Worm (Caenorhabditis elegans) whole organism, L4 larva: Measurements from ENCODE around the gene B0563.8.
A peak's percentile ranks its signal among the peaks of the same experiment; 100 is the strongest.

Experiments
- F26F4.8 ChIP-seq: fragments of 200-800 bp; sonication (Bioruptor generic); conservative IDR thresholded peaks from 2 replicates; pipeline ENCODE4 v1.3.6; 2022; ENCODE audit warnings: missing genetic modification characterization, missing compliant biosample characterization
- F37D6.2 ChIP-seq: sonication (generic microtip); optimal IDR thresholded peaks from 2 replicates; lab custom pipeline; 2016; ENCODE audit warnings: mild to moderate bottlenecking, missing genetic modification characterization, missing compliant biosample characterization
- F49E8.2 ChIP-seq: sonication (generic microtip); optimal IDR thresholded peaks from 2 replicates; lab custom pipeline; 2016; ENCODE audit warnings: missing compliant biosample characterization, mild to moderate bottlenecking, missing genetic modification characterization, borderline replicate concordance
- Y5F2A.4 ChIP-seq: fragments of 200-800 bp; sonication (Bioruptor generic); optimal IDR thresholded peaks from 2 replicates; lab custom pipeline; 2018; ENCODE audit warnings: mild to moderate bottlenecking, missing genetic modification characterization, missing compliant biosample characterization
- Y75B8A.6 ChIP-seq: fragments of 200-800 bp; sonication (Bioruptor generic); IDR thresholded peaks from 2 replicates; pipeline ENCODE4 v1.3.6; 2022; ENCODE audit warnings: missing genetic modification reagents, missing genetic modification characterization, missing compliant biosample characterization
- aha-1 ChIP-seq: fragments of 150-350 bp; peaks from one replicate; lab custom pipeline; 2014; ENCODE audit warnings: missing biosample characterization, missing genetic modification characterization
- ama-1 ChIP-seq: fragments of 150-350 bp; optimal IDR thresholded peaks from 2 replicates; lab custom pipeline; 2014; ENCODE audit warnings: inconsistent platforms, mixed read lengths
- ceh-20 ChIP-seq: fragments of 200-800 bp; sonication (Bioruptor generic); IDR thresholded peaks from 2 replicates; pipeline ENCODE4 v1.3.6; 2022; ENCODE audit warnings: missing genetic modification reagents, missing genetic modification characterization, missing compliant biosample characterization
- ceh-28 ChIP-seq: fragments of 150-350 bp; optimal IDR thresholded peaks from 2 replicates; lab custom pipeline; 2014; ENCODE audit warnings: missing biosample characterization, missing genetic modification reagents, missing genetic modification characterization
- ceh-32 ChIP-seq: sonication (generic microtip); optimal IDR thresholded peaks from 2 replicates; lab custom pipeline; 2016; ENCODE audit warnings: mild to moderate bottlenecking, missing genetic modification characterization, missing compliant biosample characterization; ENCODE audit not compliant: poor library complexity
- ces-1 ChIP-seq: fragments of 150-350 bp; sonication (generic microtip); optimal IDR thresholded peaks from 4 replicates; lab custom pipeline; 2014; ENCODE audit warnings: missing biosample characterization, missing genetic modification reagents, missing genetic modification characterization
- cey-2 ChIP-seq: sonication (generic microtip); optimal IDR thresholded peaks from 3 replicates; lab custom pipeline; 2017; ENCODE audit warnings: missing genetic modification characterization, mild to moderate bottlenecking, missing compliant biosample characterization, antibody characterized with exemption, borderline replicate concordance; ENCODE audit not compliant: insufficient read depth
- ctbp-1 ChIP-seq: fragments of 200-800 bp; sonication (Bioruptor generic); IDR thresholded peaks from 2 replicates; pipeline ENCODE4 v1.3.6; 2022; ENCODE audit warnings: missing genetic modification reagents, missing genetic modification characterization, missing compliant biosample characterization
- daf-16 ChIP-seq, 3 experiments: sonication (generic microtip); optimal IDR thresholded peaks; 2 replicates each; lab custom pipeline; 2016 to 2017; ENCODE audit warnings: missing genetic modification characterization in 3 of 3, missing genetic modification reagents in 3 of 3, mild to moderate bottlenecking in 2 of 3, missing compliant biosample characterization in 2 of 3, missing biosample characterization in 1 of 3, moderate library complexity in 1 of 3
- dpl-1 ChIP-seq: fragments of 150-350 bp; optimal IDR thresholded peaks from 2 replicates; lab custom pipeline; 2014; ENCODE audit warnings: missing biosample characterization, missing genetic modification reagents, missing genetic modification characterization
- fos-1 ChIP-seq: fragments of 150-350 bp; optimal IDR thresholded peaks from 2 replicates; lab custom pipeline; 2014; ENCODE audit warnings: missing biosample characterization, missing genetic modification characterization
- hlh-11 ChIP-seq: fragments of 200-800 bp; sonication (Bioruptor generic); optimal IDR thresholded peaks from 2 replicates; lab custom pipeline; 2018; ENCODE audit warnings: mild to moderate bottlenecking, missing genetic modification characterization, missing compliant biosample characterization
- hlh-30 ChIP-seq: sonication (generic microtip); optimal IDR thresholded peaks from 2 replicates; lab custom pipeline; 2017; ENCODE audit warnings: antibody characterized with exemption, mild to moderate bottlenecking, missing genetic modification characterization, missing compliant biosample characterization; ENCODE audit not compliant: insufficient read depth
- hmg-1.1 ChIP-seq: fragments of 200-800 bp; sonication (Bioruptor generic); IDR thresholded peaks from 2 replicates; pipeline ENCODE4 v1.3.6; 2022; ENCODE audit warnings: missing genetic modification reagents, missing genetic modification characterization, missing compliant biosample characterization
- lin-1 ChIP-seq: fragments of 200-800 bp; sonication (Bioruptor generic); IDR thresholded peaks from 2 replicates; pipeline ENCODE4 v1.3.6; 2022; ENCODE audit warnings: missing genetic modification reagents, missing genetic modification characterization, missing compliant biosample characterization
- lin-15B ChIP-seq: fragments of 150-350 bp; sonication (generic microtip); optimal IDR thresholded peaks from 3 replicates; lab custom pipeline; 2014; ENCODE audit warnings: missing biosample characterization, missing genetic modification characterization
- lin-38 ChIP-seq: fragments of 200-800 bp; sonication (Bioruptor generic); IDR thresholded peaks from 2 replicates; pipeline ENCODE4 v1.3.6; 2022; ENCODE audit warnings: missing genetic modification reagents, missing genetic modification characterization, missing compliant biosample characterization
- lin-39 ChIP-seq: fragments of 150-350 bp; optimal IDR thresholded peaks from 2 replicates; lab custom pipeline; 2014; ENCODE audit warnings: missing biosample characterization, missing genetic modification reagents, missing genetic modification characterization
- mxl-2 ChIP-seq: fragments of 200-800 bp; sonication (Bioruptor generic); conservative IDR thresholded peaks from 2 replicates; pipeline ENCODE4 v1.3.6; 2022; ENCODE audit warnings: missing genetic modification reagents, missing genetic modification characterization, missing compliant biosample characterization
- mxl-3 ChIP-seq: fragments of 200-800 bp; sonication (Bioruptor generic); optimal IDR thresholded peaks from 2 replicates; lab custom pipeline; 2018; ENCODE audit warnings: mild to moderate bottlenecking, missing genetic modification characterization, missing compliant biosample characterization
- nhr-10 ChIP-seq: fragments of 150-350 bp; optimal IDR thresholded peaks from 2 replicates; lab custom pipeline; 2014; ENCODE audit warnings: missing biosample characterization, missing genetic modification characterization
- nhr-11 ChIP-seq: fragments of 150-350 bp; optimal IDR thresholded peaks from 2 replicates; lab custom pipeline; 2014; ENCODE audit warnings: missing biosample characterization, missing genetic modification characterization
- nhr-111 ChIP-seq: fragments of 200-800 bp; sonication (Bioruptor generic); optimal IDR thresholded peaks from 2 replicates; lab custom pipeline; 2018; ENCODE audit warnings: mild to moderate bottlenecking, missing genetic modification characterization, missing compliant biosample characterization
- nhr-28 ChIP-seq: fragments of 150-350 bp; optimal IDR thresholded peaks from 2 replicates; lab custom pipeline; 2014; ENCODE audit warnings: missing biosample characterization, missing genetic modification characterization
- nhr-6 ChIP-seq: fragments of 150-350 bp; optimal IDR thresholded peaks from 2 replicates; lab custom pipeline; 2014; ENCODE audit warnings: missing biosample characterization, missing genetic modification characterization
- nhr-77 ChIP-seq: fragments of 150-350 bp; optimal IDR thresholded peaks from 2 replicates; lab custom pipeline; 2014; ENCODE audit warnings: missing biosample characterization, missing genetic modification characterization
- pha-4 ChIP-seq, 2 experiments: fragments of 150-350 bp in 1 of 2; fragments of 200-800 bp in 1 of 2; sonication (Bioruptor generic) in 1 of 2; IDR thresholded peaks in 1 of 2; optimal IDR thresholded peaks in 1 of 2; 2 replicates each; pipeline versions ENCODE4 v1.3.6 to Lab custom; 2014 to 2022; ENCODE audit warnings: missing genetic modification characterization in 2 of 2, missing genetic modification reagents in 2 of 2, missing biosample characterization in 1 of 2, missing compliant biosample characterization in 1 of 2
- php-3 ChIP-seq: fragments of 200-800 bp; sonication (Bioruptor generic); IDR thresholded peaks from 2 replicates; pipeline ENCODE4 v1.3.6; 2022; ENCODE audit warnings: missing genetic modification reagents, missing genetic modification characterization, missing compliant biosample characterization
- pqm-1 ChIP-seq: sonication (generic microtip); optimal IDR thresholded peaks from 2 replicates; lab custom pipeline; 2017; ENCODE audit warnings: missing biosample characterization, missing genetic modification characterization
- sdz-12 ChIP-seq: fragments of 200-800 bp; sonication (Bioruptor generic); optimal IDR thresholded peaks from 2 replicates; lab custom pipeline; 2018; ENCODE audit warnings: mild to moderate bottlenecking, missing genetic modification characterization, missing compliant biosample characterization
- snpc-4 ChIP-seq: fragments of 150-350 bp; optimal IDR thresholded peaks from 2 replicates; lab custom pipeline; 2014; ENCODE audit warnings: missing biosample characterization, missing genetic modification characterization
- unc-130 ChIP-seq: sonication (generic microtip); optimal IDR thresholded peaks from 2 replicates; lab custom pipeline; 2016; ENCODE audit warnings: missing genetic modification reagents, missing genetic modification characterization, missing compliant biosample characterization
- unc-39 ChIP-seq: sonication (generic microtip); optimal IDR thresholded peaks from 2 replicates; lab custom pipeline; 2017; ENCODE audit warnings: missing biosample characterization, missing genetic modification characterization
- unc-62 ChIP-seq, 3 experiments: fragments of 150-350 bp in 1 of 3; sonication (generic microtip); optimal IDR thresholded peaks in 2 of 3; peaks in 1 of 3; 1 replicate in 1 of 3; 2 replicates in 2 of 3; lab custom pipeline; 2014 to 2017; ENCODE audit warnings: missing biosample characterization in 3 of 3, missing genetic modification characterization in 3 of 3, missing genetic modification reagents in 3 of 3, missing genotype in 1 of 3
- zag-1 ChIP-seq: fragments of 150-350 bp; optimal IDR thresholded peaks from 2 replicates; lab custom pipeline; 2014; ENCODE audit warnings: missing biosample characterization, missing genetic modification characterization
- zip-11 ChIP-seq: fragments of 200-800 bp; sonication (Bioruptor generic); IDR thresholded peaks from 2 replicates; pipeline ENCODE4 v1.3.6; 2022; ENCODE audit warnings: missing genetic modification characterization, missing compliant biosample characterization
- zip-2 ChIP-seq: fragments of 150-350 bp; optimal IDR thresholded peaks from 2 replicates; lab custom pipeline; 2014; ENCODE audit warnings: missing biosample characterization, missing genetic modification characterization

B0563.8 gene

DNA sequence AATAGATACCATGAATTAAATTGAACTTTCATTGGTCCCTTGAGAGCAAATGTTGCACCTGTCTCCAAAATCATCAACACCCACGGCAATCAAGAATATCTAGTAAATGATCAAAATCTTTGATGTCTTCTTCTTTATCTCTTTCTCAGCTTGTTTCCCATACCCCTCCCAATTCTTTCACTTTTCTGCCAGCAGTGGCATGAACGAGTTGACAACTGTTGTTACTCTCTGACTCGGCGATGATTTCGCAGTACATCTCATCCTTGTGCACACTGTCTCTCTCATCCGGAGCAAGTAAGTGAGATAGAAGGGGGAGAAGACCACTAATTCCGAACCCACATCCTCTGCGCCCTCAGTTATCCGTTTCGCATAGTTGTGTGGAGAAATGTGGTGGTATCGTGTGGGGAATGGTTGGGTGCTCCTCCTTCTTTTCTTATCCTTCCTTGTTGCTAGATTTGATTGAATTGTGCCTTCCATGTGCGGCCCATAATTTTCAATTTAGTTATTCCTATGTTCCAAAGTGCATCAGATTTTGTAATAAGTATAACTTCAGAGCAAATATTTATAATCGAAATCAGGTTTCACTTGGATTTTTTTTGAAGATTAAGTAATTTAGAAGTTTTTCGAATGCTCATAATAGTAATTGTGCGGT, 12.9 kb downstream of the B0563.8 start:
- peak; percentile 81 for TF ChIP-seq aha-1 (tag; lab: Kevin White, UChicago)
- TF ChIP-seq nhr-11 (tag; lab: Kevin White, UChicago), result peak; percentile 49
- TF ChIP-seq daf-16 (GFP tag; optimal IDR thresholded peaks at IDR 0.05; lab: Kevin White, UChicago), result peak in 1 of 2 experiments; percentile 46
- no peak for TF ChIP-seq daf-16 (tag; optimal IDR thresholded peaks at IDR 0.05; lab: Kevin White, UChicago)
- TF ChIP-seq dpl-1 (GFP tag; lab: Kevin White, UChicago), result no peak
- TF ChIP-seq unc-62 (GFP tag; optimal IDR thresholded peaks at IDR 0.05 in 1 of 2; lab: Kevin White, UChicago), result peak in 1 of 2 experiments; percentile 91
- no peak for TF ChIP-seq unc-62 (tag; optimal IDR thresholded peaks at IDR 0.05; lab: Kevin White, UChicago)

DNA sequence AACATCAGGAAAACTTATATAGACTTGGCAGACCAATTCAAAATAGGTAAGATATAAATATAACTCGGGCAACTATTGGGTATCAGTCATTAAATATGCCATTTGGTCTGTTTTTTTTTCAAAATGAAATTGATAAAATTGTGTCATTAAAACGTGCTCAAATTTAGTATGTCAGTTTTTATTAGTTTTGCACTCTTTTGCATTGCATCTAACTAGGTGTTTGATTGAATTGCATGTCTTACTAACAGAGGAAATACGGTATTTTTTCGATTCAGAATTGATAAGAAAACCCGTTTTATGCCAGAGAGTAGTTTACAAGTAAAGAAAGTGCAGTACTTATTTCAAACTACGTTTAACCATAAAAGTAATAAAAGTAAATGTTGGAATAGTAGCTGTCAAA, 18.6 kb downstream of the B0563.8 start:
- TF ChIP-seq pqm-1 (tag; lab: Kevin White, UChicago) (peak; percentile 64), zag-1 (no peak), nhr-28 (tag; lab: Kevin White, UChicago) (peak; percentile 66), nhr-77 (tag; lab: Kevin White, UChicago) (peak; percentile 3), ama-1 (no peak), php-3 (GFP tag; lab: Robert Waterston, UW) (peak; percentile 95), hmg-1.1 (GFP tag; lab: Robert Waterston, UW) (no peak), hlh-11 (peak; percentile 14)

DNA sequence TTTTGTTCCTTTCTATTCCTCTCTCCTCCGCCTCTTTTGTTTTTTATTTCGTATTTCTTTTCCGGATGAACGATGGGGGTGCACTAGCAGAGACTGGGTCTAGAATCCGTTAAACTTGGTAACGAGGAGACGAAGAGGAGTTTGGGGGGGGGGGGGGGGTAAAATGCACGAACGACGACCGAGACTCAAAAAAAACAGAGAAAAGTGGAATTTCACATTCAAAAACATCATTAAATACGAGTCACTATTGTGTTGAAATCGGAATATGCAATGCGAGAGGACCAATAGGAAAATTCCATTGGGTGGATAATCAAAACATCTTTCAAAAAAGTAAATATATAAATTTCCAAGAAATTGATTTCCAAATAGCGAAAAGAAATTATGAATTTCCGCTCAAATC, 20.1 kb downstream of the B0563.8 start, which contains the start of gene B0563.7:
TSS of gene B0563.7 (minus strand) at position 101 of the 400 bp plus-strand sequence.
- TF ChIP-seq fos-1 (tag; lab: Kevin White, UChicago) (no peak), F26F4.8 (GFP tag; lab: Robert Waterston, UW) (no peak), nhr-111 (no peak), lin-38 (GFP tag; lab: Robert Waterston, UW) (no peak), lin-1 (GFP tag; lab: Robert Waterston, UW) (no peak), ces-1 (GFP tag; lab: Kevin White, UChicago) (no peak), cey-2 (no peak), ceh-20 (GFP tag; lab: Robert Waterston, UW) (no peak), hlh-30 (tag; lab: Kevin White, UChicago) (no peak), pha-4 (GFP tag; IDR thresholded peaks at IDR 0.05; lab: Robert Waterston, UW) (no peak), pha-4 (tag; optimal IDR thresholded peaks at IDR 0.05; lab: Kevin White, UChicago) (no peak), nhr-11 (tag; lab: Kevin White, UChicago) (no peak), lin-39 (tag; lab: Kevin White, UChicago) (no peak), lin-15B (tag; lab: Kevin White, UChicago) (no peak)

DNA sequence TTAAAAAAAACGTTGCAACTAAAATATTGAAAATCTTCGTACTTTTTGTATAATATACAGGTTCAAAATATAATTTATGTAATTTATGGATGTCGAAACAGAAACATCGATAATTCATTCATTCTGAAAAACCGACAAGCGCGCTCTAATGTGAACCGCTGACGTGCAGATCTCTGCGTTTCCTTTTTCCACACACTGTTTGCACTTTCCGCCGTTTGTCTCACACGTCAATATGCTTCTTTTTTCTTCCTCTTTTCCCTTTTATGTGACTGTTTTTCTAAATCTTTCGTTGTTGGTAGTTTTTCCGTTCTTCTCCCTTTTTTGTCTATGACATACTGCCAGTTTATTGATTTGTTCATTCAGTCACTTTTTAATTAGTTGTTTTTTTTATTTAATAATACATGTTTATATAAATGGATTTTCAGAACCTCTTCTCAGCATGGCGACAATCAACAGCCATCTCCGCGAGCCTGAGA, 24.0 kb downstream of the B0563.8 start, which contains the start of gene tmbi-4:
TSS of gene tmbi-4 (plus strand) at position 426 of the 476 bp plus-strand sequence.
- TF ChIP-seq lin-39 (tag; lab: Kevin White, UChicago) (no peak), zip-11 (GFP tag; lab: Robert Waterston, UW) (no peak), unc-39 (tag; lab: Kevin White, UChicago) (no peak), F26F4.8 (GFP tag; lab: Robert Waterston, UW) (no peak), F37D6.2 (tag; lab: Kevin White, UChicago) (no peak), fos-1 (tag; lab: Kevin White, UChicago) (no peak), aha-1 (tag; lab: Kevin White, UChicago) (peak; percentile 51), ceh-28 (tag; lab: Kevin White, UChicago) (no peak), nhr-10 (tag; lab: Kevin White, UChicago) (no peak), ceh-32 (no peak), Y75B8A.6 (GFP tag; lab: Robert Waterston, UW) (no peak), zag-1 (no peak), daf-16 (GFP tag; optimal IDR thresholded peaks at IDR 0.05; lab: Kevin White, UChicago) (no peak), daf-16 (tag; optimal IDR thresholded peaks at IDR 0.05; lab: Kevin White, UChicago) (peak; percentile 90), unc-130 (GFP tag; lab: Kevin White, UChicago) (no peak), sdz-12 (GFP tag; lab: Kevin White, UChicago) (no peak), hmg-1.1 (GFP tag; lab: Robert Waterston, UW) (peak; percentile 44), ceh-20 (GFP tag; lab: Robert Waterston, UW) (peak; percentile 36; the same call in 1 of the 2 replicates), F49E8.2 (tag; lab: Kevin White, UChicago) (no peak), ctbp-1 (GFP tag; lab: Robert Waterston, UW) (no peak), mxl-3 (GFP tag; lab: Kevin White, UChicago) (peak; percentile 33), pqm-1 (tag; lab: Kevin White, UChicago) (no peak), zip-2 (tag; lab: Kevin White, UChicago) (no peak), snpc-4 (tag; lab: Kevin White, UChicago) (no peak), mxl-2 (GFP tag; lab: Robert Waterston, UW) (no peak), lin-15B (tag; lab: Kevin White, UChicago) (no peak), Y5F2A.4 (GFP tag; lab: Kevin White, UChicago) (no peak), nhr-11 (tag; lab: Kevin White, UChicago) (peak; percentile 51), nhr-6 (tag; lab: Kevin White, UChicago) (peak; percentile 40)
